Worm (Caenorhabditis elegans): ENCODE measurements around the gene hlh-19.

hlh-19 gene

DNA sequence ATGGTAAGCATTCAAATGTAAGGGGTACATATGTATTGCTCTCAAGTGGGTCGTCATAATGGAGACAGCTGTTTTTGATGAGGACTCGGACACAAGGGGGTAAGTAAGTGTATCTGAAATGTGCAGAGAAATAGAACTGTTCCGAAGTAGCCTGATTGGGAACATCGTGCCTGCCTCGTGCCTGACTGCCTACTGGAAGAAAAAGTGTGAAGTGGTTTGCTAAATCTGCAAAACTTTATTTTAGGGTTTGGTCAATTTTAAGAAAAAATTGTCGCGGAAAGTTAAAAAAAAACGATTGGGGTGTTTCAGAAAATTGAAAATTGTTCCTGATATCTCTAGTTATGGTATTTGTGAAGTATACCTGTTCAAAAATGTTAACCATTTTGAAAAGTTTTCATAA lies at the start of gene hlh-19:
hlh-19 (minus strand) TSS at position 101 of the 400 bp plus-strand sequence.
- TF ChIP-seq lin-15B (tag; optimal IDR thresholded peaks at IDR 0.05) (no peak), fkh-10 (GFP tag; optimal IDR thresholded peaks at IDR 0.05) (no peak), nhr-67 (tag; optimal IDR thresholded peaks at IDR 0.05) (no peak), ztf-11 (tag; optimal IDR thresholded peaks at IDR 0.05) (no peak), ceh-28 (tag; optimal IDR thresholded peaks at IDR 0.05) (no peak), ZK546.5 (tag; optimal IDR thresholded peaks at IDR 0.05) (no peak), mdl-1 (tag; optimal IDR thresholded peaks at IDR 0.05) (no peak)

DNA sequence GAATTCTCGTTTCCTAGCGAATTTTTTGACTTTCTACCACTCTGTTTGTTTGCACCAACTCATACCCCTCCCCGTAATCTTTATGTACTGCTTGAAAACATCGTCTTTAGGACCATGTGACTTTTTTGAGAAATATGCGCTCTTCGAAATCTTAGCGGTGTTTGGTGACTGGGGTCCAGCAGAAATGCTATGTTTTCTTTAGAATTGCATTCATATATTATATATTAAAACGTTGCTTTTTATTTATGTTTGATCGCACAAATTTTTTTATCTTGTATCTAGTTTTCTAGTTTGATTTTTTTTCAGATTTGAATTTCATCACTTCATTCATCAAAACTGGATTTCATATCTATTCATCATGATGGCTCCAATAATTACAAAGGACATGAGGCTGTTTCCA lies 44.8 kb upstream of the hlh-19 start, which contains the start of gene F13C5.1:
F13C5.1 (plus strand) TSS at position 301 of the 400 bp plus-strand sequence.
- TF ChIP-seq nhr-43 (tag; optimal IDR thresholded peaks at IDR 0.05; ENCODE audit: poor library complexity, severe bottlenecking) (no peak), eor-1 (tag; optimal IDR thresholded peaks at IDR 0.05) (no peak), tbx-2 (tag; optimal IDR thresholded peaks at IDR 0.05) (no peak), elt-3 (tag; optimal IDR thresholded peaks at IDR 0.05) (no peak), ceh-9 (tag; optimal IDR thresholded peaks at IDR 0.05) (no peak)

DNA sequence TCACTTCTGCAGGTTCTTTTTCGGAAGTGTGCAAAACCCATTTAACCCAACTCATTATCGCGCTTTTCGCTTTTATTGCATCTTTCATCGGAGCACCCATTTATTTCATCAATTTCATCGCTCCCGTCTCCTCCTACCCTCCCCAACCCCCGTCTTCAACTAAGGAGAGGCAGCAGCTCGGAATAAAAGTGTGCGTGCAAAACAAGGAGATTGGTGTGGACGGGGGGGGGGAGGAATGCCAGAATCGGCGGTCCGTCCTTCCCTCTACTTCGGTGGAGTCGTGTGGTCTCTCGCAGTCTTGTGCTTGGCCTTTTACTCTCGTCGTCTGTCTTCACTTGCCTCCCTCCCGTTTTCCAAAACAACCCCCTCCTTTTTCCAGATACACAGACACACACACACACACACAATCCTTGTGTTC lies 44.3 kb upstream of the hlh-19 start:
- TF ChIP-seq daf-12 (tag; optimal IDR thresholded peaks at IDR 0.05) (no peak), R02D3.7 (tag; optimal IDR thresholded peaks at IDR 0.05) (no peak), ZK546.5 (tag; optimal IDR thresholded peaks at IDR 0.05) (no peak), lin-15B (tag; optimal IDR thresholded peaks at IDR 0.05) (no peak), elt-2 (tag; optimal IDR thresholded peaks at IDR 0.05) (no peak), fos-1 (tag; optimal IDR thresholded peaks at IDR 0.05) (no peak), hmg-11 (tag; optimal IDR thresholded peaks at IDR 0.05) (peak; percentile 72), elt-1 (tag; optimal IDR thresholded peaks at IDR 0.05) (no peak), fkh-10 (GFP tag; optimal IDR thresholded peaks at IDR 0.05) (no peak), skn-1 (tag; optimal IDR thresholded peaks at IDR 0.05) (peak; percentile 40), nhr-25 (tag; optimal IDR thresholded peaks at IDR 0.05) (no peak), lsy-12 (tag; optimal IDR thresholded peaks at IDR 0.05) (no peak), aly-2 (tag; optimal IDR thresholded peaks at IDR 0.05) (no peak), snpc-4 (tag; optimal IDR thresholded peaks at IDR 0.05) (peak; percentile 13), nfya-1 (tag; optimal IDR thresholded peaks at IDR 0.05; ENCODE audit: insufficient read depth) (peak; percentile 55), lin-39 (tag; optimal IDR thresholded peaks at IDR 0.05) (peak; percentile 84), tbx-2 (tag; optimal IDR thresholded peaks at IDR 0.05) (peak; percentile 3)

ce11 chrX:600671-601070 lies 43.6 kb upstream of the hlh-19 start:
- TF ChIP-seq pqm-1 (tag; optimal IDR thresholded peaks at IDR 0.05) (peak; percentile 46), pha-4 (tag; optimal IDR thresholded peaks at IDR 0.05) (peak; percentile 86), elt-1 (tag; optimal IDR thresholded peaks at IDR 0.05) (no peak), elt-2 (tag; optimal IDR thresholded peaks at IDR 0.05) (peak; percentile 53), tbx-2 (tag; optimal IDR thresholded peaks at IDR 0.05) (no peak)

- TF ChIP-seq ceh-16 (tag; optimal IDR thresholded peaks at IDR 0.05) = no peak
- no peak for TF ChIP-seq elt-2 (tag; optimal IDR thresholded peaks at IDR 0.05)
- TF ChIP-seq nhr-28 (tag; optimal IDR thresholded peaks at IDR 0.05) = no peak
- no peak for TF ChIP-seq ceh-82 (tag; optimal IDR thresholded peaks at IDR 0.05)
- no peak for TF ChIP-seq mdl-1 (tag; optimal IDR thresholded peaks at IDR 0.05)
These were observed 42.4 kb upstream of the hlh-19 start, which contains the start of gene F13C5.3 for ce11 chrX:599476-599875. F13C5.3 (minus strand) TSS chrX:599576.

ce11 chrX:593910-594447 lies 36.9 kb upstream of the hlh-19 start, which contains the start of gene F13C5.2:
F13C5.2 (plus strand) TSS chrX:593960.
- TF ChIP-seq nhr-28 (tag; optimal IDR thresholded peaks at IDR 0.05) (no peak), nfya-1 (tag; optimal IDR thresholded peaks at IDR 0.05; ENCODE audit: insufficient read depth) (no peak), ceh-28 (tag; optimal IDR thresholded peaks at IDR 0.05) (no peak), nhr-76 (tag; optimal IDR thresholded peaks at IDR 0.05) (no peak), fkh-10 (GFP tag; optimal IDR thresholded peaks at IDR 0.05) (no peak), snpc-4 (tag; optimal IDR thresholded peaks at IDR 0.05) (no peak), nhr-23 (tag; optimal IDR thresholded peaks at IDR 0.05) (no peak), elt-3 (tag; optimal IDR thresholded peaks at IDR 0.05) (no peak), pha-4 (tag; optimal IDR thresholded peaks at IDR 0.05) (no peak), egl-5 (tag; optimal IDR thresholded peaks at IDR 0.05) (no peak), ceh-82 (tag; optimal IDR thresholded peaks at IDR 0.05) (no peak), ceh-16 (tag; optimal IDR thresholded peaks at IDR 0.05) (no peak), ZK546.5 (tag; optimal IDR thresholded peaks at IDR 0.05) (no peak)
